Fruit fly (Drosophila melanogaster): Measurements from ENCODE around the gene CG42233.

- TF ChIP-seq CG8478 (optimal IDR thresholded peaks at IDR 0.05) (no peak), CTCF (optimal IDR thresholded peaks at IDR 0.05) (no peak)
These were observed 50.5 kb downstream of the CG42233 start, which contains the start of gene salt for dm6 chr3R:31754605-31755004.

Data from S2 (cell line).